Worm (Caenorhabditis elegans) whole organism, L1 larva: ENCODE measurements around the gene F40F9.3.

Source experiments
- F16B12.6 ChIP-seq: fragments of 150-350 bp; optimal IDR thresholded peaks from 2 replicates; lab custom pipeline; 2014; ENCODE audit warnings: missing biosample characterization, missing genetic modification characterization
- Y116A8C.19 ChIP-seq: sonication (generic microtip); optimal IDR thresholded peaks from 2 replicates; lab custom pipeline; 2016; ENCODE audit warnings: missing compliant biosample characterization, missing genetic modification characterization, borderline replicate concordance
- aha-1 ChIP-seq: fragments of 150-350 bp; optimal IDR thresholded peaks from 2 replicates; lab custom pipeline; 2014; ENCODE audit warnings: missing biosample characterization, missing genetic modification characterization
- alr-1 ChIP-seq: fragments of 200-800 bp; sonication (Bioruptor generic); optimal IDR thresholded peaks from 2 replicates; lab custom pipeline; 2018; ENCODE audit warnings: borderline replicate concordance, mild to moderate bottlenecking, missing genetic modification characterization, missing compliant biosample characterization
- blmp-1 ChIP-seq: fragments of 150-350 bp; optimal IDR thresholded peaks from 2 replicates; lab custom pipeline; 2014; ENCODE audit warnings: missing biosample characterization, missing genetic modification characterization
- ceh-8 ChIP-seq: fragments of 200-800 bp; sonication (Bioruptor generic); optimal IDR thresholded peaks from 2 replicates; lab custom pipeline; 2018; ENCODE audit warnings: mild to moderate bottlenecking, missing genetic modification characterization, moderate library complexity, missing compliant biosample characterization
- ceh-82 ChIP-seq, 3 experiments: fragments of 150-350 bp in 1 of 3; sonication (generic microtip) in 2 of 3; optimal IDR thresholded peaks; 2 replicates each; lab custom pipeline; 2014 to 2017; ENCODE audit warnings: missing biosample characterization in 3 of 3, missing genetic modification characterization in 3 of 3
- ceh-88 ChIP-seq: fragments of 200-800 bp; sonication (Bioruptor generic); IDR thresholded peaks from 2 replicates; pipeline ENCODE4 v1.3.6; 2022; ENCODE audit warnings: missing genetic modification characterization, missing compliant biosample characterization
- ces-1 ChIP-seq: fragments of 150-350 bp; optimal IDR thresholded peaks from 2 replicates; lab custom pipeline; 2014; ENCODE audit warnings: missing biosample characterization, missing genetic modification reagents, missing genetic modification characterization
- dpl-1 ChIP-seq, 3 experiments: fragments of 150-350 bp in 2 of 3; sonication (generic microtip) in 1 of 3; optimal IDR thresholded peaks; 2 replicates each; lab custom pipeline; 2014 to 2017; ENCODE audit warnings: missing biosample characterization in 3 of 3, missing genetic modification characterization in 3 of 3, missing genetic modification reagents in 3 of 3
- efl-1 ChIP-seq, 4 experiments: fragments of 150-350 bp; optimal IDR thresholded peaks in 3 of 4; peaks in 1 of 4; 1 replicate in 1 of 4; 2 replicates in 3 of 4; lab custom pipeline; 2014; ENCODE audit warnings: missing biosample characterization in 2 of 4, missing genetic modification characterization in 2 of 4, missing genetic modification reagents in 2 of 4
- egl-13 ChIP-seq: sonication (generic microtip); optimal IDR thresholded peaks from 2 replicates; lab custom pipeline; 2016; ENCODE audit warnings: missing genotype, missing genetic modification reagents, missing genetic modification characterization, missing compliant biosample characterization
- fkh-10 ChIP-seq: sonication (generic microtip); optimal IDR thresholded peaks from 2 replicates; lab custom pipeline; 2017; ENCODE audit warnings: missing biosample characterization, missing genetic modification reagents, missing genetic modification characterization
- grh-1 ChIP-seq: fragments of 200-800 bp; sonication (Bioruptor generic); IDR thresholded peaks from 2 replicates; pipeline ENCODE4 v1.3.6; 2022; ENCODE audit warnings: missing genetic modification reagents, missing genetic modification characterization, missing compliant biosample characterization
- lin-14 ChIP-seq: fragments of 200-800 bp; sonication (Bioruptor generic); optimal IDR thresholded peaks from 2 replicates; lab custom pipeline; 2018; ENCODE audit warnings: mild to moderate bottlenecking, missing genetic modification characterization, moderate library complexity, missing compliant biosample characterization
- lin-15B ChIP-seq: fragments of 150-350 bp; sonication (generic microtip); optimal IDR thresholded peaks from 3 replicates; lab custom pipeline; 2014; ENCODE audit warnings: missing biosample characterization, missing genetic modification characterization
- lin-39 ChIP-seq: fragments of 150-350 bp; optimal IDR thresholded peaks from 2 replicates; lab custom pipeline; 2014; ENCODE audit warnings: missing biosample characterization, missing genetic modification reagents, missing genetic modification characterization
- lsy-2 ChIP-seq, 2 experiments: fragments of 150-350 bp; optimal IDR thresholded peaks; 2 replicates each; lab custom pipeline; 2014; ENCODE audit warnings: missing biosample characterization in 2 of 2, missing genetic modification characterization in 2 of 2
- mdl-1 ChIP-seq, 2 experiments: fragments of 150-350 bp; optimal IDR thresholded peaks; 2 replicates each; lab custom pipeline; 2014 to 2017; ENCODE audit warnings: missing biosample characterization in 2 of 2, missing genetic modification characterization in 2 of 2, inconsistent platforms in 1 of 2
- mep-1 ChIP-seq: fragments of 150-350 bp; optimal IDR thresholded peaks from 2 replicates; lab custom pipeline; 2014; ENCODE audit warnings: missing biosample characterization, missing genetic modification characterization
- nhr-11 ChIP-seq: fragments of 150-350 bp; optimal IDR thresholded peaks from 2 replicates; lab custom pipeline; 2014; ENCODE audit warnings: missing biosample characterization, missing genetic modification characterization
- nhr-12 ChIP-seq: sonication (generic microtip); optimal IDR thresholded peaks from 2 replicates; lab custom pipeline; 2017; ENCODE audit warnings: missing biosample characterization, missing genetic modification characterization
- nhr-237 ChIP-seq: fragments of 150-350 bp; optimal IDR thresholded peaks from 2 replicates; lab custom pipeline; 2014; ENCODE audit warnings: missing biosample characterization, missing genetic modification characterization
- nhr-47 ChIP-seq: sonication (generic microtip); optimal IDR thresholded peaks from 2 replicates; lab custom pipeline; 2016; ENCODE audit warnings: mild to moderate bottlenecking, missing genetic modification characterization, moderate library complexity, missing compliant biosample characterization
- nhr-71 ChIP-seq: sonication (generic microtip); optimal IDR thresholded peaks from 2 replicates; lab custom pipeline; 2016; ENCODE audit warnings: mild to moderate bottlenecking, missing genetic modification characterization, moderate library complexity, missing compliant biosample characterization
- nhr-76 ChIP-seq: sonication (generic microtip); optimal IDR thresholded peaks from 2 replicates; lab custom pipeline; 2017; ENCODE audit warnings: missing biosample characterization, missing genetic modification characterization
- nhr-84 ChIP-seq: sonication (generic microtip); optimal IDR thresholded peaks from 2 replicates; lab custom pipeline; 2017; ENCODE audit warnings: missing biosample characterization, missing genetic modification characterization
- nhr-85 ChIP-seq: sonication (generic microtip); peaks from one replicate; lab custom pipeline; 2016; ENCODE audit warnings: missing genetic modification characterization, inconsistent platforms, missing compliant biosample characterization
- pax-3 ChIP-seq: fragments of 200-800 bp; sonication (Bioruptor generic); optimal IDR thresholded peaks from 2 replicates; lab custom pipeline; 2018; ENCODE audit warnings: mild to moderate bottlenecking, missing genetic modification characterization, moderate library complexity, missing compliant biosample characterization
- rnt-1 ChIP-seq: sonication (generic microtip); optimal IDR thresholded peaks from 2 replicates; lab custom pipeline; 2016; ENCODE audit warnings: mild to moderate bottlenecking, missing genetic modification characterization, moderate library complexity, missing compliant biosample characterization
- sptf-1 ChIP-seq: fragments of 150-350 bp; optimal IDR thresholded peaks from 2 replicates; lab custom pipeline; 2014; ENCODE audit warnings: missing biosample characterization, missing genetic modification characterization
- sup-37 ChIP-seq: fragments of 200-800 bp; sonication (Bioruptor generic); optimal IDR thresholded peaks from 2 replicates; lab custom pipeline; 2018; ENCODE audit warnings: mild to moderate bottlenecking, missing genetic modification characterization, missing compliant biosample characterization
- swsn-7 ChIP-seq: sonication (generic microtip); optimal IDR thresholded peaks from 2 replicates; lab custom pipeline; 2016; ENCODE audit warnings: missing genetic modification characterization, missing compliant biosample characterization
- tbx-2 ChIP-seq: sonication (generic microtip); optimal IDR thresholded peaks from 2 replicates; lab custom pipeline; 2016; ENCODE audit warnings: missing genetic modification characterization, missing compliant biosample characterization
- tlp-1 ChIP-seq: fragments of 150-350 bp; optimal IDR thresholded peaks from 2 replicates; lab custom pipeline; 2014; ENCODE audit warnings: missing biosample characterization, missing genetic modification characterization
- unc-30 ChIP-seq: sonication (generic microtip); optimal IDR thresholded peaks from 2 replicates; lab custom pipeline; 2017; ENCODE audit warnings: missing biosample characterization, missing genetic modification characterization
- unc-98 ChIP-seq: fragments of 200-800 bp; sonication (Bioruptor generic); IDR thresholded peaks from 2 replicates; pipeline ENCODE4 v1.3.6; 2022; ENCODE audit warnings: missing genetic modification characterization, missing compliant biosample characterization
- vab-15 ChIP-seq: sonication (generic microtip); optimal IDR thresholded peaks from 2 replicates; lab custom pipeline; 2017; ENCODE audit warnings: missing genotype, mild to moderate bottlenecking, missing genetic modification characterization, missing compliant biosample characterization

F40F9.3 gene

ce11 chrV:9758437-9758836 is 43.4 kb downstream of the F40F9.3 start:
- no peak for TF ChIP-seq mdl-1 (tag; optimal IDR thresholded peaks at IDR 0.05; lab: Kevin White, UChicago)
- TF ChIP-seq blmp-1, result peak; percentile 96
- TF ChIP-seq lin-14, result peak; percentile 62

DNA sequence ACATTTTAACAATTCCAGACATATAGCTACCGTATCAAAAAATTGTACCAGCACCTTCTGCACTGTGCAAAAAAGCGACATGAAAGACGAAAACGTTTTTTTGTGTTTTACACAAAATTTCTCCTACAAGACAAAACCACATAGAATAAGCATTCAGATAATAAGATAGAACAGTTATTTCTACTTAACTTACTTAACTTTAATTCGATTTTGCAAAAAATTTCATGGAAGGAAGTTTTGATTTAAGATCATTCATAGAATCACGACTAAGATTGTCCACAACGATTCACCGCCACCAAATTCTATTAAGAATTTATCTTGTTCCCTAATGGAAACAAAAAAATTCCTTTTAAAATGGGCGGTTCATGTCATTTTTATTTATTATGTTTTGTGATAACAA is 48.8 kb downstream of the F40F9.3 start:
- TF ChIP-seq unc-98 (GFP tag; lab: Robert Waterston, UW) (no peak), nhr-12 (tag; lab: Kevin White, UChicago) (no peak), vab-15 (tag; lab: Kevin White, UChicago) (no peak), pax-3 (tag; lab: Kevin White, UChicago) (no peak), dpl-1 (GFP tag; optimal IDR thresholded peaks at IDR 0.05; lab: Kevin White, UChicago) (no peak), F16B12.6 (no peak), lin-15B (no peak), unc-30 (no peak), egl-13 (tag; lab: Kevin White, UChicago) (no peak), grh-1 (no peak), Y116A8C.19 (no peak), nhr-11 (tag; lab: Kevin White, UChicago) (no peak)

- TF ChIP-seq efl-1 (optimal IDR thresholded peaks at IDR 0.05; lab: Kevin White, UChicago) (no peak), efl-1 (GFP tag; optimal IDR thresholded peaks at IDR 0.05 in 1 of 2; lab: Kevin White, UChicago) (peak in 1 of 2 experiments; percentile 30), mep-1 (tag; lab: Kevin White, UChicago) (no peak), sptf-1 (tag; lab: Kevin White, UChicago) (no peak), aha-1 (tag; lab: Kevin White, UChicago) (no peak), blmp-1 (no peak)
Measured at ce11 chrV:9764552-9764951, 49.5 kb downstream of the F40F9.3 start.

DNA sequence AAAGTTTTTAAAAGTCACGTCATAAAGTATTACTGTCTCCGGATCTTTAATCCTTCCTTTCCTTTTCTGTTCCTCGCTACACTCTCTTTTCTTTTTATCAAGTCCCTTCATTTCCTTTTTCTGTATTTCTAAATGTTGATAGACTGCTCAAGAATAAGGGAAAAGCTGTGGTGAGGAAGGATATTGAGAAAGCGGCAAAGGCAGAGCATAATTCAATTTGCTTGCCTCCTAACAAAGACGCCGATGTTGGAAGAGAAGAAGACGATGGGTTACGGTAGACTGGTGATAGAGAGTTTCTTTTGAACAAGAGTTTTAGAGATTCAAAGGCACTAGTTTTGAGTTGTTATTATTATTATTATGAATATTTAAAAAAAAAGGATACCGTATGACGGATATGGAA is 50.6 kb downstream of the F40F9.3 start:
- TF ChIP-seq nhr-76 (tag; lab: Kevin White, UChicago), result no peak
- TF ChIP-seq nhr-237 (tag; lab: Kevin White, UChicago), result no peak
- peak; percentile 88 for TF ChIP-seq lin-14
- no peak for TF ChIP-seq ceh-88 (GFP tag; lab: Robert Waterston, UW)
- TF ChIP-seq lsy-2 (tag; optimal IDR thresholded peaks at IDR 0.05; lab: Kevin White, UChicago), result peak; percentile 48 to 85
- peak; percentile 15 for TF ChIP-seq swsn-7 (tag; lab: Kevin White, UChicago)
- peak; percentile 98 for TF ChIP-seq fkh-10 (GFP tag; lab: Kevin White, UChicago)
- no peak for TF ChIP-seq tlp-1
- TF ChIP-seq nhr-85 (tag; lab: Kevin White, UChicago), result no peak
- no peak for TF ChIP-seq alr-1 (tag; lab: Kevin White, UChicago)
- TF ChIP-seq nhr-84 (tag; lab: Kevin White, UChicago), result no peak
- no peak for TF ChIP-seq lin-39 (tag; lab: Kevin White, UChicago)
- TF ChIP-seq sup-37 (GFP tag; lab: Kevin White, UChicago), result no peak
- no peak for TF ChIP-seq rnt-1 (tag; lab: Kevin White, UChicago)
- peak in 1 of 2 experiments; percentile 8 for TF ChIP-seq efl-1 (optimal IDR thresholded peaks at IDR 0.05; lab: Kevin White, UChicago)
- TF ChIP-seq efl-1 (GFP tag; optimal IDR thresholded peaks at IDR 0.05 in 1 of 2; lab: Kevin White, UChicago), result no peak
- no peak for TF ChIP-seq ceh-8 (GFP tag; lab: Kevin White, UChicago)
- TF ChIP-seq tbx-2, result peak; percentile 17
- TF ChIP-seq ceh-82 (tag; optimal IDR thresholded peaks at IDR 0.05; lab: Kevin White, UChicago), result no peak
- TF ChIP-seq mep-1 (tag; lab: Kevin White, UChicago), result no peak
- TF ChIP-seq nhr-71 (tag; lab: Kevin White, UChicago), result peak; percentile 42
- TF ChIP-seq nhr-47 (tag; lab: Kevin White, UChicago), result peak; percentile 30
- peak; percentile 100 for TF ChIP-seq ces-1 (GFP tag; lab: Kevin White, UChicago)
